Worm (Caenorhabditis elegans): ENCODE data around the gene str-150.

The str-150 gene

ce11 chrV:16592947-16593791 lies 10.1 kb downstream of the str-150 start (continued):
- no peak for TF ChIP-seq nhr-25 (tag; optimal IDR thresholded peaks at IDR 0.05; ENCODE audit: borderline replicate concordance, insufficient read depth)
- no peak for TF ChIP-seq nhr-111 (GFP tag; optimal IDR thresholded peaks at IDR 0.05)
- TF ChIP-seq lin-1 (GFP tag; IDR thresholded peaks at IDR 0.05): peak; percentile 40; the same call in 1 of the 2 replicates
- no peak for TF ChIP-seq ama-1 (optimal IDR thresholded peaks at IDR 0.05)
- no peak for TF ChIP-seq F10B5.3 (tag; optimal IDR thresholded peaks at IDR 0.05)
- TF ChIP-seq nhr-42 (GFP tag; IDR thresholded peaks at IDR 0.05): no peak
- no peak for TF ChIP-seq lim-7 (GFP tag; IDR thresholded peaks at IDR 0.05)
- TF ChIP-seq tag-97 (GFP tag; IDR thresholded peaks at IDR 0.05): no peak
- TF ChIP-seq ZK337.2 (GFP tag; IDR thresholded peaks at IDR 0.05): no peak
- no peak for TF ChIP-seq ZK546.5 (tag; optimal IDR thresholded peaks at IDR 0.05)
- no peak for TF ChIP-seq egl-43 (GFP tag; IDR thresholded peaks at IDR 0.05)
- TF ChIP-seq nhr-6 (tag; optimal IDR thresholded peaks at IDR 0.05): no peak
- TF ChIP-seq unc-130 (GFP tag; optimal IDR thresholded peaks at IDR 0.05): no peak
- no peak for TF ChIP-seq Y48G9A.11 (GFP tag; IDR thresholded peaks at IDR 0.05)
- no peak for TF ChIP-seq ceh-20 (GFP tag; IDR thresholded peaks at IDR 0.05)
- TF ChIP-seq zfp-3 (GFP tag; conservative IDR thresholded peaks at IDR 0.05): no peak
- peak; percentile 64; the same call in 1 of the 2 replicates for TF ChIP-seq pha-4 (GFP tag; IDR thresholded peaks at IDR 0.05)
- TF ChIP-seq pha-4 (tag; optimal IDR thresholded peaks at IDR 0.05): no peak

DNA sequence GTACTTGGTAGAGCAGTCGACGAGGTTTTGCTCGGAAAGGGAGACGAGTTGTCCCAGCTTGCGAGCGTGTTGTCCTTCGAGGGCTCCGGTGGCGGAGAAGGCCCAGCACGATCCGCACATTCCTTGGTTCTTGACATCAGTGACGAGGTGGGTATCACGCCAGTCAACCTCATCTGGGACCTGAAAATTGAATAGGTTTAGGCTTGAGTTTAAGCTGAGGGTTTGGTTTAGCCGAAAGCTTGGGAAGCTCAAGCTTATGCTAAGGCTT lies 10.7 kb downstream of the str-150 start:
- TF ChIP-seq sdz-12 (GFP tag; optimal IDR thresholded peaks at IDR 0.05) (peak; percentile 18), dmd-6 (GFP tag; IDR thresholded peaks at IDR 0.05) (0 out of 2 replicates have a peak, but pooled peaks have one; percentile 3), set-16 (GFP tag; IDR thresholded peaks at IDR 0.05) (peak; percentile 67), zfp-3 (GFP tag; conservative IDR thresholded peaks at IDR 0.05) (peak; percentile 21; the same call in 1 of the 2 replicates), madf-5 (GFP tag; IDR thresholded peaks at IDR 0.05) (no peak)

ce11 chrV:16594514-16594913 lies 11.4 kb downstream of the str-150 start:
- TF ChIP-seq Y105C5A.15 (GFP tag; IDR thresholded peaks at IDR 0.05) (no peak), nhr-77 (tag; optimal IDR thresholded peaks at IDR 0.05) (peak; percentile 24), gei-8 (GFP tag; optimal IDR thresholded peaks at IDR 0.05) (no peak), rbr-2 (tag; optimal IDR thresholded peaks at IDR 0.05) (no peak), fos-1 (tag; optimal IDR thresholded peaks at IDR 0.05) (no peak), snpc-4 (tag; optimal IDR thresholded peaks at IDR 0.05) (no peak), pha-4 (GFP tag; IDR thresholded peaks at IDR 0.05) (no peak), pha-4 (tag; optimal IDR thresholded peaks at IDR 0.05) (no peak), dmd-6 (GFP tag; IDR thresholded peaks at IDR 0.05) (peak; percentile 41; the same call in 1 of the 2 replicates), egl-27 (tag; optimal IDR thresholded peaks at IDR 0.05) (no peak), mdt-29 (GFP tag; IDR thresholded peaks at IDR 0.05) (no peak), dmd-8 (GFP tag; IDR thresholded peaks at IDR 0.05) (no peak), Y48G9A.11 (GFP tag; IDR thresholded peaks at IDR 0.05) (no peak), daf-12 (tag; optimal IDR thresholded peaks at IDR 0.05) (no peak), fkh-10 (GFP tag; optimal IDR thresholded peaks at IDR 0.05) (no peak), nhr-237 (tag; optimal IDR thresholded peaks at IDR 0.05) (no peak), skn-1 (tag; optimal IDR thresholded peaks at IDR 0.05) (no peak), ama-1 (optimal IDR thresholded peaks at IDR 0.05) (no peak), unc-39 (tag; optimal IDR thresholded peaks at IDR 0.05) (no peak), zfp-3 (GFP tag; conservative IDR thresholded peaks at IDR 0.05) (0 out of 2 replicates have a peak, but pooled peaks have one; percentile 13), zip-2 (tag; optimal IDR thresholded peaks at IDR 0.05) (no peak), snpc-1.2 (GFP tag; IDR thresholded peaks at IDR 0.05) (no peak), mes-2 (tag; optimal IDR thresholded peaks at IDR 0.05; ENCODE audit: poor library complexity, severe bottlenecking) (peak; percentile 0), cey-2 (tag; optimal IDR thresholded peaks at IDR 0.05; ENCODE audit: borderline replicate concordance, insufficient read depth) (no peak), duxl-1 (tag; optimal IDR thresholded peaks at IDR 0.05; ENCODE audit: poor library complexity) (no peak), lin-38 (GFP tag; IDR thresholded peaks at IDR 0.05) (no peak), hlh-30 (tag; optimal IDR thresholded peaks at IDR 0.05; ENCODE audit: insufficient read depth) (peak; percentile 80), F49E8.2 (tag; optimal IDR thresholded peaks at IDR 0.05; ENCODE audit: borderline replicate concordance) (no peak), unc-130 (GFP tag; optimal IDR thresholded peaks at IDR 0.05) (no peak), unc-62 (GFP tag; optimal IDR thresholded peaks at IDR 0.05 in 1 of 2) (no peak), unc-62 (tag; optimal IDR thresholded peaks at IDR 0.05) (no peak)

All from whole organism, L4 larva.